Worm (Caenorhabditis elegans) whole organism, young adult: ENCODE results near the gene srt-4.

Experiments used
- C06A6.2 ChIP-seq: fragments of 200-800 bp; sonication (Bioruptor generic); conservative IDR thresholded peaks from 2 replicates; pipeline ENCODE4 v1.3.6; 2022; ENCODE audit warnings: missing genetic modification characterization, missing compliant biosample characterization
- F10E7.11 ChIP-seq: sonication (generic microtip); optimal IDR thresholded peaks from 2 replicates; lab custom pipeline; 2017; ENCODE audit warnings: mild to moderate bottlenecking, missing genetic modification characterization, moderate library complexity, missing compliant biosample characterization
- F23B12.7 ChIP-seq: sonication (generic microtip); optimal IDR thresholded peaks from 2 replicates; lab custom pipeline; 2017; ENCODE audit warnings: missing genetic modification characterization, mild to moderate bottlenecking, missing compliant biosample characterization, antibody characterized with exemption, moderate library complexity; ENCODE audit not compliant: insufficient read depth
- F33H1.4 ChIP-seq: fragments of 200-800 bp; sonication (Bioruptor generic); IDR thresholded peaks from 2 replicates; pipeline ENCODE4 v1.3.6; 2022; ENCODE audit warnings: missing genetic modification reagents, missing genetic modification characterization, missing compliant biosample characterization
- F55B11.4 ChIP-seq: sonication (generic microtip); optimal IDR thresholded peaks from 2 replicates; lab custom pipeline; 2016; ENCODE audit warnings: missing compliant biosample characterization, missing genetic modification characterization, borderline replicate concordance; ENCODE audit not compliant: insufficient read depth
- F57A8.1 ChIP-seq: fragments of 200-800 bp; sonication (Bioruptor generic); optimal IDR thresholded peaks from 2 replicates; lab custom pipeline; 2018; ENCODE audit warnings: mild to moderate bottlenecking, missing genetic modification characterization, moderate library complexity, missing compliant biosample characterization
- K11D2.4 ChIP-seq: fragments of 200-800 bp; sonication (Bioruptor generic); IDR thresholded peaks from 2 replicates; pipeline ENCODE4 v1.3.6; 2022; ENCODE audit warnings: missing genetic modification reagents, missing genetic modification characterization, missing compliant biosample characterization
- T07F8.4 ChIP-seq: sonication (generic microtip); optimal IDR thresholded peaks from 2 replicates; lab custom pipeline; 2016; ENCODE audit warnings: mild to moderate bottlenecking, missing genetic modification characterization, moderate library complexity, missing compliant biosample characterization
- Y56A3A.18 ChIP-seq: fragments of 200-800 bp; sonication (Bioruptor generic); IDR thresholded peaks from 2 replicates; pipeline ENCODE4 v1.3.6; 2022; ENCODE audit warnings: missing genetic modification reagents, missing genetic modification characterization, missing compliant biosample characterization
- ama-1 ChIP-seq, 3 experiments: fragments of 150-350 bp in 1 of 3; sonication (generic microtip) in 2 of 3; optimal IDR thresholded peaks; 2 replicates each; lab custom pipeline; 2014 to 2018; ENCODE audit warnings: missing biosample characterization in 2 of 3, missing genetic modification characterization in 2 of 3, missing genetic modification reagents in 2 of 3
- aptf-2 ChIP-seq: fragments of 200-800 bp; sonication (Bioruptor generic); conservative IDR thresholded peaks from 2 replicates; pipeline ENCODE4 v1.3.6; 2022; ENCODE audit warnings: missing genetic modification reagents, missing genetic modification characterization, missing compliant biosample characterization
- aptf-3 ChIP-seq: fragments of 200-800 bp; sonication (Bioruptor generic); IDR thresholded peaks from 2 replicates; pipeline ENCODE4 v1.3.6; 2022; ENCODE audit warnings: missing genetic modification characterization, missing compliant biosample characterization
- bed-1 ChIP-seq: fragments of 200-800 bp; sonication (Bioruptor generic); IDR thresholded peaks from 2 replicates; pipeline ENCODE4 v1.3.6; 2022; ENCODE audit warnings: missing genetic modification reagents, missing genetic modification characterization, missing compliant biosample characterization
- bed-2 ChIP-seq: fragments of 200-800 bp; sonication (Bioruptor generic); IDR thresholded peaks from 2 replicates; pipeline ENCODE4 v1.3.6; 2022; ENCODE audit warnings: missing genetic modification reagents, missing genetic modification characterization, missing compliant biosample characterization
- cebp-2 ChIP-seq: fragments of 200-800 bp; sonication (Bioruptor generic); IDR thresholded peaks from 2 replicates; pipeline ENCODE4 v1.3.6; 2022; ENCODE audit warnings: missing genetic modification characterization, missing compliant biosample characterization
- ceh-100 ChIP-seq: fragments of 200-800 bp; sonication (Bioruptor generic); IDR thresholded peaks from 2 replicates; pipeline ENCODE4 v1.3.6; 2022; ENCODE audit warnings: missing genetic modification reagents, missing genetic modification characterization, missing compliant biosample characterization
- ceh-27 ChIP-seq: fragments of 200-800 bp; sonication (Bioruptor generic); optimal IDR thresholded peaks from 2 replicates; lab custom pipeline; 2018; ENCODE audit warnings: mild to moderate bottlenecking, missing genetic modification characterization, moderate library complexity, missing compliant biosample characterization
- ceh-91 ChIP-seq: fragments of 200-800 bp; sonication (Bioruptor generic); IDR thresholded peaks from 2 replicates; pipeline ENCODE4 v1.3.6; 2022; ENCODE audit warnings: missing genetic modification reagents, missing genetic modification characterization, missing compliant biosample characterization
- dpl-1 ChIP-seq: fragments of 150-350 bp; optimal IDR thresholded peaks from 2 replicates; lab custom pipeline; 2014; ENCODE audit warnings: missing biosample characterization, missing genetic modification reagents, missing genetic modification characterization
- efl-1 ChIP-seq: fragments of 150-350 bp; optimal IDR thresholded peaks from 2 replicates; lab custom pipeline; 2014; ENCODE audit warnings: missing biosample characterization, missing genetic modification reagents, missing genetic modification characterization
- egl-18 ChIP-seq: fragments of 200-800 bp; sonication (Bioruptor generic); IDR thresholded peaks from 2 replicates; pipeline ENCODE4 v1.3.6; 2022; ENCODE audit warnings: missing genetic modification reagents, missing genetic modification characterization, missing compliant biosample characterization
- ekl-4 ChIP-seq: fragments of 200-800 bp; sonication (Bioruptor generic); IDR thresholded peaks from 2 replicates; pipeline ENCODE4 v1.3.6; 2022; ENCODE audit warnings: missing genetic modification reagents, missing genetic modification characterization, missing compliant biosample characterization
- ets-4 ChIP-seq: fragments of 200-800 bp; sonication (Bioruptor generic); optimal IDR thresholded peaks from 2 replicates; lab custom pipeline; 2018; ENCODE audit warnings: mild to moderate bottlenecking, missing genetic modification characterization, missing compliant biosample characterization
- fkh-3 ChIP-seq: sonication (generic microtip); optimal IDR thresholded peaks from 2 replicates; lab custom pipeline; 2016; ENCODE audit warnings: mild to moderate bottlenecking, missing genetic modification characterization, missing compliant biosample characterization
- hmg-1.2 ChIP-seq: fragments of 200-800 bp; sonication (Bioruptor generic); IDR thresholded peaks from 2 replicates; pipeline ENCODE4 v1.3.6; 2022; ENCODE audit warnings: missing genetic modification reagents, missing genetic modification characterization, missing compliant biosample characterization
- hrde-1 ChIP-seq: sonication (generic microtip); optimal IDR thresholded peaks from 2 replicates; lab custom pipeline; 2016; ENCODE audit warnings: missing genetic modification characterization, mild to moderate bottlenecking, missing compliant biosample characterization, moderate library complexity, missing genotype, missing genetic modification reagents, borderline replicate concordance
- lag-1 ChIP-seq: fragments of 200-800 bp; sonication (Bioruptor generic); IDR thresholded peaks from 2 replicates; pipeline ENCODE4 v1.3.6; 2022; ENCODE audit warnings: missing genetic modification reagents, missing genetic modification characterization, missing compliant biosample characterization
- lin-40 ChIP-seq: sonication (generic microtip); optimal IDR thresholded peaks from 2 replicates; lab custom pipeline; 2016; ENCODE audit warnings: missing genetic modification characterization, mild to moderate bottlenecking, missing compliant biosample characterization, missing genotype, missing genetic modification reagents
- lir-1 ChIP-seq: fragments of 200-800 bp; sonication (Bioruptor generic); conservative IDR thresholded peaks from 2 replicates; pipeline ENCODE4 v1.3.6; 2022; ENCODE audit warnings: missing genetic modification reagents, missing genetic modification characterization, missing compliant biosample characterization
- lsy-27 ChIP-seq: sonication (generic microtip); optimal IDR thresholded peaks from 2 replicates; lab custom pipeline; 2017; ENCODE audit warnings: missing genetic modification characterization, mild to moderate bottlenecking, missing compliant biosample characterization, antibody characterized with exemption, missing genotype, borderline replicate concordance; ENCODE audit not compliant: insufficient read depth
- madf-6 ChIP-seq: fragments of 200-800 bp; sonication (Bioruptor generic); IDR thresholded peaks from 2 replicates; pipeline ENCODE4 v1.3.6; 2022; ENCODE audit warnings: missing genetic modification reagents, missing genetic modification characterization, missing compliant biosample characterization
- mcd-1 ChIP-seq: fragments of 200-800 bp; sonication (Bioruptor generic); IDR thresholded peaks from 2 replicates; pipeline ENCODE4 v1.3.6; 2022; ENCODE audit warnings: missing genetic modification reagents, missing genetic modification characterization, missing compliant biosample characterization
- mes-4 ChIP-seq: sonication (generic microtip); optimal IDR thresholded peaks from 2 replicates; lab custom pipeline; 2016; ENCODE audit warnings: missing genotype, missing genetic modification characterization, missing compliant biosample characterization
- nhr-120 ChIP-seq: fragments of 200-800 bp; sonication (Bioruptor generic); IDR thresholded peaks from 2 replicates; pipeline ENCODE4 v1.3.6; 2022; ENCODE audit warnings: missing genetic modification characterization, missing compliant biosample characterization
- nhr-179 ChIP-seq: sonication (generic microtip); optimal IDR thresholded peaks from 2 replicates; lab custom pipeline; 2016; ENCODE audit warnings: mild to moderate bottlenecking, missing genetic modification characterization, missing compliant biosample characterization
- pbrm-1 ChIP-seq: fragments of 200-800 bp; sonication (Bioruptor generic); IDR thresholded peaks from 2 replicates; pipeline ENCODE4 v1.3.6; 2022; ENCODE audit warnings: missing genetic modification reagents, missing genetic modification characterization, missing compliant biosample characterization
- rcor-1 ChIP-seq: fragments of 200-800 bp; sonication (Bioruptor generic); IDR thresholded peaks from 2 replicates; pipeline ENCODE4 v1.3.6; 2022; ENCODE audit warnings: missing genetic modification reagents, missing genetic modification characterization, missing compliant biosample characterization
- rec-8 ChIP-seq, 2 experiments: sonication (generic microtip); optimal IDR thresholded peaks; 2 replicates each; lab custom pipeline; 2016; ENCODE audit warnings: mild to moderate bottlenecking in 2 of 2, missing genetic modification characterization in 2 of 2, missing genetic modification reagents in 2 of 2, missing genotype in 2 of 2, missing biosample characterization in 1 of 2, missing compliant biosample characterization in 1 of 2, moderate library complexity in 1 of 2
- sdz-38 ChIP-seq: sonication (generic microtip); optimal IDR thresholded peaks from 2 replicates; lab custom pipeline; 2016; ENCODE audit warnings: missing genotype, missing genetic modification characterization, missing compliant biosample characterization
- sea-2 ChIP-seq: fragments of 200-800 bp; sonication (Bioruptor generic); IDR thresholded peaks from 2 replicates; pipeline ENCODE4 v1.3.6; 2022; ENCODE audit warnings: missing genetic modification characterization, missing compliant biosample characterization
- unc-62 ChIP-seq: fragments of 150-350 bp; optimal IDR thresholded peaks from 2 replicates; lab custom pipeline; 2014; ENCODE audit warnings: missing biosample characterization, missing genetic modification reagents, missing genetic modification characterization
- xnd-1 ChIP-seq: sonication (generic microtip); optimal IDR thresholded peaks from 2 replicates; lab custom pipeline; 2016; ENCODE audit warnings: missing genotype, missing genetic modification reagents, missing genetic modification characterization, missing compliant biosample characterization
- zfh-2 ChIP-seq: fragments of 200-800 bp; sonication (Bioruptor generic); conservative IDR thresholded peaks from 2 replicates; pipeline ENCODE4 v1.3.6; 2022; ENCODE audit warnings: missing genetic modification reagents, missing genetic modification characterization, missing compliant biosample characterization
- ztf-26 ChIP-seq: sonication (generic microtip); optimal IDR thresholded peaks from 2 replicates; lab custom pipeline; 2017; ENCODE audit warnings: missing genetic modification characterization, missing compliant biosample characterization
- ztf-28 ChIP-seq: fragments of 200-800 bp; sonication (Bioruptor generic); IDR thresholded peaks from 2 replicates; pipeline ENCODE4 v1.3.6; 2022; ENCODE audit warnings: missing genetic modification reagents, missing genetic modification characterization, missing compliant biosample characterization

Gene srt-4

ce11 chrV:2603056-2603455 is 25.4 kb downstream of the srt-4 start, which contains the start of gene F53E10.6 (continued):
- no peak for TF ChIP-seq C06A6.2 (GFP tag; lab: Robert Waterston, UW)
- no peak for TF ChIP-seq ama-1 (optimal IDR thresholded peaks at IDR 0.05; lab: Kevin White, UChicago)
- TF ChIP-seq ama-1 (GFP tag; optimal IDR thresholded peaks at IDR 0.05; lab: Kevin White, UChicago) = no peak
- TF ChIP-seq aptf-2 (GFP tag; lab: Robert Waterston, UW) = no peak
- no peak for TF ChIP-seq sdz-38 (tag; lab: Kevin White, UChicago)
- no peak for TF ChIP-seq ekl-4 (GFP tag; lab: Robert Waterston, UW)
- TF ChIP-seq dpl-1 = peak; percentile 69
- TF ChIP-seq lag-1 (GFP tag; lab: Robert Waterston, UW) = no peak
- TF ChIP-seq nhr-120 (GFP tag; lab: Robert Waterston, UW) = no peak
- TF ChIP-seq ceh-91 = no peak
- TF ChIP-seq fkh-3 = no peak
- TF ChIP-seq pbrm-1 = no peak
- TF ChIP-seq Y56A3A.18 (GFP tag; lab: Robert Waterston, UW) = no peak
- TF ChIP-seq rec-8 (tag; optimal IDR thresholded peaks at IDR 0.05; lab: Kevin White, UChicago) = no peak
- no peak for TF ChIP-seq egl-18 (GFP tag; lab: Robert Waterston, UW)
- TF ChIP-seq T07F8.4 = no peak
- TF ChIP-seq ets-4 = no peak
- no peak for TF ChIP-seq bed-1 (GFP tag; lab: Robert Waterston, UW)
- 0 out of 2 replicates have a peak, but pooled peaks have one; percentile 9 for TF ChIP-seq ztf-28 (GFP tag; lab: Robert Waterston, UW)
- TF ChIP-seq K11D2.4 (GFP tag; lab: Robert Waterston, UW) = no peak
- TF ChIP-seq lin-40 (tag; lab: Kevin White, UChicago) = no peak
- TF ChIP-seq F55B11.4 (tag; lab: Kevin White, UChicago) = no peak
- no peak for TF ChIP-seq bed-2 (GFP tag; lab: Robert Waterston, UW)
- TF ChIP-seq aptf-3 (GFP tag; lab: Robert Waterston, UW) = no peak
- no peak for TF ChIP-seq F57A8.1 (GFP tag; lab: Kevin White, UChicago)
- 0 out of 2 replicates have a peak, but pooled peaks have one; percentile 24 for TF ChIP-seq lir-1 (GFP tag; lab: Robert Waterston, UW)
- TF ChIP-seq mes-4 (tag; lab: Kevin White, UChicago) = no peak
- peak; percentile 62 for TF ChIP-seq ceh-27 (GFP tag; lab: Kevin White, UChicago)
- TF ChIP-seq unc-62 (GFP tag; lab: Kevin White, UChicago) = no peak
- TF ChIP-seq ceh-100 (GFP tag; lab: Robert Waterston, UW) = no peak
- no peak for TF ChIP-seq sea-2 (GFP tag; lab: Robert Waterston, UW)
- peak; percentile 58 for TF ChIP-seq efl-1 (GFP tag; lab: Kevin White, UChicago)
- TF ChIP-seq nhr-179 = no peak
- peak; percentile 34; the same call in 1 of the 2 replicates for TF ChIP-seq rcor-1 (GFP tag; lab: Robert Waterston, UW)
- TF ChIP-seq mcd-1 (GFP tag; lab: Robert Waterston, UW) = peak; percentile 71
- peak; percentile 2 for TF ChIP-seq F23B12.7 (tag; lab: Kevin White, UChicago)
- TF ChIP-seq cebp-2 = no peak
- no peak for TF ChIP-seq F10E7.11
- TF ChIP-seq zfh-2 (GFP tag; lab: Robert Waterston, UW) = no peak
- peak; percentile 62 for TF ChIP-seq madf-6 (GFP tag; lab: Robert Waterston, UW)
- no peak for TF ChIP-seq hmg-1.2 (GFP tag; lab: Robert Waterston, UW)
- TF ChIP-seq hrde-1 = no peak
- no peak for TF ChIP-seq ztf-26 (tag; lab: Kevin White, UChicago)
- TF ChIP-seq xnd-1 (tag; lab: Kevin White, UChicago) = no peak
- TF ChIP-seq F33H1.4 = peak; percentile 38
- TF ChIP-seq lsy-27 (tag; lab: Kevin White, UChicago) = no peak
